Worm (Caenorhabditis elegans) whole organism, late embryonic: ENCODE results near the gene clec-252.

Source experiments
- ceh-14 ChIP-seq: sonication (generic microtip); optimal IDR thresholded peaks from 2 replicates; lab custom pipeline; 2016; ENCODE audit warnings: missing genotype, missing genetic modification characterization, missing compliant biosample characterization
- ceh-9 ChIP-seq: sonication (generic microtip); optimal IDR thresholded peaks from 2 replicates; lab custom pipeline; 2016; ENCODE audit warnings: mild to moderate bottlenecking, missing genetic modification characterization, inconsistent platforms, missing compliant biosample characterization
- eyg-1 ChIP-seq: sonication (generic microtip); optimal IDR thresholded peaks from 2 replicates; lab custom pipeline; 2016; ENCODE audit warnings: missing genotype, missing genetic modification characterization, missing compliant biosample characterization
- pag-3 ChIP-seq: sonication (generic microtip); optimal IDR thresholded peaks from 2 replicates; lab custom pipeline; 2016; ENCODE audit warnings: missing compliant biosample characterization, missing genetic modification characterization, borderline replicate concordance
- sox-4 ChIP-seq: sonication (generic microtip); optimal IDR thresholded peaks from 2 replicates; lab custom pipeline; 2017; ENCODE audit warnings: mild to moderate bottlenecking, missing genetic modification characterization, inconsistent platforms, missing compliant biosample characterization

Gene clec-252

ce11 chrV:18699326-18699725, 49.3 kb downstream of the clec-252 start, which contains the start of gene nhr-241:
Gene nhr-241, plus strand, starts transcription at chrV:18699451.
- TF ChIP-seq ceh-14 (tag; lab: Kevin White, UChicago) (no peak), pag-3 (peak; percentile 46), ceh-9 (tag; lab: Kevin White, UChicago) (no peak), eyg-1 (tag; lab: Kevin White, UChicago) (no peak), sox-4 (tag; lab: Kevin White, UChicago) (no peak)
